Fruit fly (Drosophila melanogaster) whole organism, prepupa: ENCODE measurements around the gene AdipoR.

Source experiments
- Blimp-1 ChIP-seq: fragments of 200-800 bp; sonication (Bioruptor generic); optimal IDR thresholded peaks from 3 replicates; lab custom pipeline; 2017; ENCODE audit warnings: missing biosample characterization, missing genetic modification characterization, mild to moderate bottlenecking, moderate library complexity, missing genetic modification reagents
- CG10631 ChIP-seq: fragments of 200-800 bp; sonication (Bioruptor generic); optimal IDR thresholded peaks from 2 replicates; lab custom pipeline; 2016; ENCODE audit warnings: missing biosample characterization, missing genetic modification characterization
- CG10669 ChIP-seq: fragments of 200-800 bp; sonication (Bioruptor generic); optimal IDR thresholded peaks from 3 replicates; lab custom pipeline; 2018; ENCODE audit warnings: missing biosample characterization, mild to moderate bottlenecking, missing genetic modification characterization, moderate library complexity
- CG11294 ChIP-seq: fragments of 200-800 bp; sonication (Bioruptor generic); IDR thresholded peaks from 2 replicates; pipeline ENCODE4 v1.3.6; 2022; ENCODE audit warnings: missing biosample characterization, missing genetic modification characterization
- CG11762 ChIP-seq: fragments of 200-800 bp; sonication (Bioruptor generic); optimal IDR thresholded peaks from 3 replicates; lab custom pipeline; 2016; ENCODE audit warnings: missing biosample characterization, missing genetic modification characterization; ENCODE audit not compliant: insufficient read depth
- CG11902 ChIP-seq: fragments of 200-800 bp; sonication (Bioruptor generic); optimal IDR thresholded peaks from 3 replicates; lab custom pipeline; 2016; ENCODE audit warnings: missing biosample characterization, missing genetic modification characterization
- CG15336 ChIP-seq: fragments of 200-800 bp; sonication (Bioruptor generic); IDR thresholded peaks from 2 replicates; pipeline ENCODE4 v1.3.6; 2022; ENCODE audit warnings: missing biosample characterization, missing genetic modification characterization
- CG1621 ChIP-seq: fragments of 200-800 bp; sonication (Bioruptor generic); optimal IDR thresholded peaks from 3 replicates; lab custom pipeline; 2018; ENCODE audit warnings: missing biosample characterization, mild to moderate bottlenecking, missing genetic modification characterization
- CG3032 ChIP-seq: fragments of 200-800 bp; optimal IDR thresholded peaks from 2 replicates; lab custom pipeline; 2019; ENCODE audit warnings: missing biosample characterization, mild to moderate bottlenecking, missing genetic modification characterization, moderate library complexity
- CG32006 ChIP-seq: fragments of 200-800 bp; sonication (Bioruptor generic); optimal IDR thresholded peaks from 3 replicates; lab custom pipeline; 2017; ENCODE audit warnings: missing biosample characterization, mild to moderate bottlenecking, missing genetic modification characterization
- CG34406 ChIP-seq: fragments of 200-800 bp; sonication (Bioruptor generic); optimal IDR thresholded peaks from 3 replicates; lab custom pipeline; 2016; ENCODE audit warnings: missing biosample characterization, missing genetic modification characterization
- CG3919 ChIP-seq: fragments of 200-800 bp; sonication (Bioruptor generic); optimal IDR thresholded peaks from 3 replicates; lab custom pipeline; 2016; ENCODE audit warnings: missing biosample characterization, missing genetic modification characterization
- CG4318 ChIP-seq: fragments of 200-800 bp; sonication (Bioruptor generic); optimal IDR thresholded peaks from 3 replicates; lab custom pipeline; 2017; ENCODE audit warnings: missing biosample characterization, mild to moderate bottlenecking, missing genetic modification characterization
- CG6163 ChIP-seq: fragments of 200-800 bp; sonication (Bioruptor generic); IDR thresholded peaks from 3 replicates; pipeline ENCODE4 v1.3.6; 2022; ENCODE audit warnings: missing biosample characterization, missing genetic modification characterization
- CG6276 ChIP-seq: fragments of 200-800 bp; sonication (Bioruptor generic); optimal IDR thresholded peaks from 2 replicates; lab custom pipeline; 2017; ENCODE audit warnings: missing biosample characterization, mild to moderate bottlenecking, missing genetic modification characterization
- CG6792 ChIP-seq: fragments of 200-800 bp; sonication (Bioruptor generic); optimal IDR thresholded peaks from 3 replicates; lab custom pipeline; 2016; ENCODE audit warnings: missing biosample characterization, missing genetic modification characterization
- CG6808 ChIP-seq: fragments of 200-800 bp; sonication (Bioruptor generic); optimal IDR thresholded peaks from 3 replicates; lab custom pipeline; 2017; ENCODE audit warnings: missing biosample characterization, missing genetic modification characterization, mild to moderate bottlenecking, moderate library complexity, missing genetic modification reagents
- CG6854 ChIP-seq: fragments of 200-800 bp; sonication (Bioruptor generic); optimal IDR thresholded peaks from 2 replicates; lab custom pipeline; 2017; ENCODE audit warnings: missing biosample characterization, mild to moderate bottlenecking, missing genetic modification characterization
- CG7368 ChIP-seq: fragments of 200-800 bp; sonication (Bioruptor generic); optimal IDR thresholded peaks from 3 replicates; lab custom pipeline; 2016; ENCODE audit warnings: missing biosample characterization, missing genetic modification characterization
- CG8319 ChIP-seq: fragments of 200-800 bp; sonication (Bioruptor generic); optimal IDR thresholded peaks from 3 replicates; lab custom pipeline; 2016; ENCODE audit warnings: missing biosample characterization, missing genetic modification characterization
- CG8632 ChIP-seq: fragments of 200-800 bp; sonication (Bioruptor generic); optimal IDR thresholded peaks from 3 replicates; lab custom pipeline; 2016; ENCODE audit warnings: missing biosample characterization, missing genetic modification characterization
- CG9139 ChIP-seq: fragments of 200-800 bp; sonication (Bioruptor generic); optimal IDR thresholded peaks from 3 replicates; lab custom pipeline; 2017; ENCODE audit warnings: missing biosample characterization, mild to moderate bottlenecking, missing genetic modification characterization
- Eip75B ChIP-seq: fragments of 200-800 bp; sonication (Bioruptor generic); optimal IDR thresholded peaks from 3 replicates; lab custom pipeline; 2016; ENCODE audit warnings: missing biosample characterization, missing genetic modification characterization
- Eip78C ChIP-seq: fragments of 200-800 bp; sonication (Bioruptor generic); peaks from one replicate; lab custom pipeline; 2016; ENCODE audit warnings: missing biosample characterization, missing genetic modification characterization
- Ets96B ChIP-seq: fragments of 200-800 bp; optimal IDR thresholded peaks from 2 replicates; lab custom pipeline; 2019; ENCODE audit warnings: missing biosample characterization, mild to moderate bottlenecking, missing genetic modification characterization, moderate library complexity
- Gug ChIP-seq: fragments of 200-800 bp; sonication (Bioruptor generic); IDR thresholded peaks from 2 replicates; pipeline ENCODE4 v1.3.6; 2022; ENCODE audit warnings: missing biosample characterization, missing genetic modification characterization
- Hr4 ChIP-seq: fragments of 200-800 bp; sonication (Bioruptor generic); optimal IDR thresholded peaks from 3 replicates; lab custom pipeline; 2016; ENCODE audit warnings: missing biosample characterization, missing genetic modification characterization
- Met ChIP-seq: fragments of 200-800 bp; sonication (Bioruptor generic); optimal IDR thresholded peaks from 3 replicates; lab custom pipeline; 2016; ENCODE audit warnings: missing biosample characterization, missing genetic modification characterization
- OdsH ChIP-seq: fragments of 200-800 bp; sonication (Bioruptor generic); optimal IDR thresholded peaks from 3 replicates; lab custom pipeline; 2016; ENCODE audit warnings: missing biosample characterization, missing genetic modification characterization
- Smox ChIP-seq: fragments of 200-800 bp; sonication (Bioruptor generic); optimal IDR thresholded peaks from 3 replicates; lab custom pipeline; 2016; ENCODE audit warnings: missing biosample characterization, missing genetic modification characterization
- Sox14 ChIP-seq: fragments of 200-800 bp; sonication (Bioruptor generic); optimal IDR thresholded peaks from 3 replicates; lab custom pipeline; 2016; ENCODE audit warnings: missing biosample characterization, missing genetic modification characterization
- achi ChIP-seq: fragments of 200-800 bp; sonication (Bioruptor generic); optimal IDR thresholded peaks from 3 replicates; lab custom pipeline; 2016; ENCODE audit warnings: missing biosample characterization, missing genetic modification characterization
- acj6 ChIP-seq: fragments of 200-800 bp; sonication (Bioruptor generic); optimal IDR thresholded peaks from 3 replicates; lab custom pipeline; 2016; ENCODE audit warnings: missing biosample characterization, missing genetic modification characterization
- dsx ChIP-seq: fragments of 200-800 bp; optimal IDR thresholded peaks from 3 replicates; lab custom pipeline; 2019; ENCODE audit warnings: missing biosample characterization, mild to moderate bottlenecking, missing genetic modification characterization, moderate library complexity; ENCODE audit not compliant: poor library complexity, severe bottlenecking
- eg ChIP-seq: fragments of 200-800 bp; sonication (Bioruptor generic); IDR thresholded peaks from 3 replicates; pipeline ENCODE4 v1.3.6; 2022; ENCODE audit warnings: missing biosample characterization, missing genetic modification characterization
- esn ChIP-seq: fragments of 200-800 bp; sonication (Bioruptor generic); optimal IDR thresholded peaks from 2 replicates; lab custom pipeline; 2016; ENCODE audit warnings: missing biosample characterization, mild to moderate bottlenecking, missing genetic modification characterization, moderate library complexity
- fkh ChIP-seq: fragments of 200-800 bp; sonication (Bioruptor generic); optimal IDR thresholded peaks from 3 replicates; lab custom pipeline; 2017; ENCODE audit warnings: missing biosample characterization, mild to moderate bottlenecking, missing genetic modification characterization, moderate library complexity
- lz ChIP-seq: fragments of 200-800 bp; sonication (Bioruptor generic); optimal IDR thresholded peaks from 3 replicates; lab custom pipeline; 2016; ENCODE audit warnings: missing biosample characterization, missing genetic modification characterization
- pdm3 ChIP-seq: fragments of 200-800 bp; sonication (Bioruptor generic); optimal IDR thresholded peaks from 3 replicates; lab custom pipeline; 2016; ENCODE audit warnings: missing biosample characterization, missing genetic modification characterization
- ss ChIP-seq, 2 experiments: fragments of 200-800 bp; sonication (Bioruptor generic); optimal IDR thresholded peaks; 2 replicates in 1 of 2; 3 replicates in 1 of 2; lab custom pipeline; 2017 to 2018; ENCODE audit warnings: mild to moderate bottlenecking in 2 of 2, missing biosample characterization in 2 of 2, missing genetic modification characterization in 2 of 2, moderate library complexity in 1 of 2
- svp ChIP-seq: fragments of 200-800 bp; sonication (Bioruptor generic); peaks from one replicate; lab custom pipeline; 2016; ENCODE audit warnings: missing biosample characterization, missing genetic modification characterization
- topi ChIP-seq: fragments of 200-800 bp; sonication (Bioruptor generic); optimal IDR thresholded peaks from 3 replicates; lab custom pipeline; 2016; ENCODE audit warnings: missing biosample characterization, missing genetic modification characterization
- vri ChIP-seq: fragments of 200-800 bp; sonication (Bioruptor generic); optimal IDR thresholded peaks from 3 replicates; lab custom pipeline; 2016; ENCODE audit warnings: missing biosample characterization, mild to moderate bottlenecking, missing genetic modification characterization

The AdipoR gene

dm6 chr3R:22539762-22540161 is 7.9 kb downstream of the AdipoR start, which contains the start of gene CG5326:
TSS of gene CG5326 (minus strand) at chr3R:22539919.
- TF ChIP-seq acj6 (GFP tag; lab: Kevin White, UChicago) (no peak), CG9139 (GFP tag; lab: Kevin White, UChicago) (peak; percentile 46), CG11294 (GFP tag; lab: Robert Waterston, UW) (no peak), CG11902 (no peak), CG15336 (no peak), Hr4 (GFP tag; lab: Kevin White, UChicago) (no peak), CG1621 (tag; lab: Kevin White, UChicago) (peak; percentile 58), CG3919 (GFP tag; lab: Kevin White, UChicago) (peak; percentile 39), Ets96B (no peak), CG6808 (peak; percentile 40), CG6276 (GFP tag; lab: Kevin White, UChicago) (no peak), eg (0 out of 3 replicates have a peak, but pooled peaks have one; percentile 15), dsx (peak; percentile 56), CG6163 (no peak), CG6854 (GFP tag; lab: Kevin White, UChicago) (peak; percentile 12), ss (GFP tag; optimal IDR thresholded peaks at IDR 0.05; lab: Kevin White, UChicago) (peak; percentile 35 to 69), topi (GFP tag; lab: Kevin White, UChicago) (no peak), Eip78C (peak; percentile 24)

dm6 chr3R:22538877-22539276 is 8.8 kb downstream of the AdipoR start:
- TF ChIP-seq CG11902: peak; percentile 25
- peak; percentile 38 for TF ChIP-seq CG6792
- TF ChIP-seq CG4318: no peak
- no peak for TF ChIP-seq vri
- peak; percentile 18 for TF ChIP-seq CG3919 (GFP tag; lab: Kevin White, UChicago)
- TF ChIP-seq CG6808: peak; percentile 16
- TF ChIP-seq Met (GFP tag; lab: Kevin White, UChicago): peak; percentile 21
- TF ChIP-seq CG1621 (tag; lab: Kevin White, UChicago): no peak
- TF ChIP-seq OdsH (GFP tag; lab: Kevin White, UChicago): peak; percentile 52
- TF ChIP-seq achi: peak; percentile 25
- no peak for TF ChIP-seq fkh (GFP tag; lab: Kevin White, UChicago)
- TF ChIP-seq CG34406 (GFP tag; lab: Kevin White, UChicago): peak; percentile 58
- peak; percentile 36 for TF ChIP-seq CG8319 (GFP tag; lab: Kevin White, UChicago)
- TF ChIP-seq CG10669 (GFP tag; lab: Kevin White, UChicago): peak; percentile 28
- peak; percentile 41 for TF ChIP-seq topi (GFP tag; lab: Kevin White, UChicago)
- TF ChIP-seq esn (GFP tag; lab: Kevin White, UChicago): peak; percentile 43
- no peak for TF ChIP-seq Blimp-1
- TF ChIP-seq CG8632 (GFP tag; lab: Kevin White, UChicago): peak; percentile 49
- no peak for TF ChIP-seq CG10631 (GFP tag; lab: Kevin White, UChicago)
- peak; percentile 35 for TF ChIP-seq pdm3 (GFP tag; lab: Kevin White, UChicago)
- no peak for TF ChIP-seq CG7368 (GFP tag; lab: Kevin White, UChicago)
- peak; percentile 43 for TF ChIP-seq Eip75B (GFP tag; lab: Kevin White, UChicago)
- peak; percentile 40 for TF ChIP-seq CG3032
- no peak for TF ChIP-seq Gug (GFP tag; lab: Robert Waterston, UW)
- TF ChIP-seq CG32006 (GFP tag; lab: Kevin White, UChicago): no peak
- TF ChIP-seq lz (GFP tag; lab: Kevin White, UChicago): peak; percentile 28
- TF ChIP-seq Smox: no peak
- TF ChIP-seq Ets96B: peak; percentile 47
- TF ChIP-seq acj6 (GFP tag; lab: Kevin White, UChicago): peak; percentile 32
- TF ChIP-seq CG11762: peak; percentile 27
- peak; percentile 46 for TF ChIP-seq svp
- TF ChIP-seq Eip78C: peak; percentile 82
- TF ChIP-seq dsx: no peak
- TF ChIP-seq Sox14: peak; percentile 6
- TF ChIP-seq, all 60 proteins: peak for 23
